Fruit fly (Drosophila melanogaster): Measurements from ENCODE around the gene Oseg5.
A peak's percentile ranks its signal among the peaks of the same experiment; 100 is the strongest.

Oseg5 gene

dm6 chr2L:20807617-20808509 is 27.8 kb downstream of the Oseg5 start (continued):
- TF ChIP-seq klu (GFP tag; IDR thresholded peaks at IDR 0.05) (no peak), CG3163 (GFP tag; optimal IDR thresholded peaks at IDR 0.05) (no peak), CG4360 (GFP tag; IDR thresholded peaks at IDR 0.05) (no peak), HmgZ (tag; optimal IDR thresholded peaks at IDR 0.05) (peak; percentile 22), CG31365 (tag; optimal IDR thresholded peaks at IDR 0.05) (peak; percentile 43), CG11696 (GFP tag; IDR thresholded peaks at IDR 0.05) (no peak), MTF-1 (GFP tag; optimal IDR thresholded peaks at IDR 0.05; ENCODE audit: borderline replicate concordance) (no peak), bab2 (GFP tag; optimal IDR thresholded peaks at IDR 0.05) (peak; percentile 2), Ravus (GFP tag; IDR thresholded peaks at IDR 0.05) (no peak; the same call in 1 of the 2 replicates), CG18262 (tag; optimal IDR thresholded peaks at IDR 0.05) (peak; percentile 39), caup (GFP tag; optimal IDR thresholded peaks at IDR 0.05; ENCODE audit: severe bottlenecking) (peak; percentile 74), onecut (GFP tag; IDR thresholded peaks at IDR 0.05) (peak; percentile 95), CG5953 (GFP tag; IDR thresholded peaks at IDR 0.05) (no peak), CG2116 (GFP tag; optimal IDR thresholded peaks at IDR 0.05) (no peak), HLH3B (GFP tag; IDR thresholded peaks at IDR 0.05) (peak; percentile 33; the same call in 1 of the 2 replicates), CG10147 (GFP tag; optimal IDR thresholded peaks at IDR 0.05) (peak; percentile 27), CG42726 (GFP tag; IDR thresholded peaks at IDR 0.05; ENCODE audit: partially characterized antibody) (no peak), exex (tag; optimal IDR thresholded peaks at IDR 0.05) (peak; percentile 16), Kr (GFP tag; optimal IDR thresholded peaks at IDR 0.05) (no peak), CG7271 (tag; optimal IDR thresholded peaks at IDR 0.05) (peak; percentile 1), zen (tag; optimal IDR thresholded peaks at IDR 0.05) (no peak), BEAF-32 (GFP tag; optimal IDR thresholded peaks at IDR 0.05) (no peak), CG8944 (GFP tag; optimal IDR thresholded peaks at IDR 0.05) (no peak), Gsc (GFP tag; IDR thresholded peaks at IDR 0.05) (no peak), CG13123 (GFP tag; optimal IDR thresholded peaks at IDR 0.05) (no peak), CG18619 (GFP tag; optimal IDR thresholded peaks at IDR 0.05) (peak; percentile 32), CG17829 (tag; optimal IDR thresholded peaks at IDR 0.05) (peak; percentile 28), CG31388 (GFP tag; optimal IDR thresholded peaks at IDR 0.05) (no peak), Oaz (GFP tag; IDR thresholded peaks at IDR 0.05) (0 out of 2 replicates have a peak, but pooled peaks have one; percentile 36), CG7372 (GFP tag; IDR thresholded peaks at IDR 0.05) (no peak), ranshi (GFP tag; IDR thresholded peaks at IDR 0.05) (peak; percentile 26; the same call in 1 of the 2 replicates), CG17186 (GFP tag; optimal IDR thresholded peaks at IDR 0.05) (no peak), Poxn (GFP tag; IDR thresholded peaks at IDR 0.05) (no peak), CG32532 (GFP tag; IDR thresholded peaks at IDR 0.05) (peak; percentile 17), NfI (GFP tag; optimal IDR thresholded peaks at IDR 0.05) (peak; percentile 43), CG16779 (GFP tag; IDR thresholded peaks at IDR 0.05) (no peak), TFAM (GFP tag; optimal IDR thresholded peaks at IDR 0.05) (no peak), CG4617 (GFP tag; optimal IDR thresholded peaks at IDR 0.05; ENCODE audit: borderline replicate concordance) (no peak), CG8359 (GFP tag; optimal IDR thresholded peaks at IDR 0.05; ENCODE audit: borderline replicate concordance) (no peak), Ets65A (GFP tag) (no peak), pb (GFP tag; optimal IDR thresholded peaks at IDR 0.05) (no peak), CHES-1-like (GFP tag; optimal IDR thresholded peaks at IDR 0.05) (peak; percentile 40), ems (GFP tag; optimal IDR thresholded peaks at IDR 0.05) (no peak), CG13624 (GFP tag; optimal IDR thresholded peaks at IDR 0.05) (peak; percentile 6), Antp (GFP tag; optimal IDR thresholded peaks at IDR 0.05) (no peak), Xrp1 (GFP tag; IDR thresholded peaks at IDR 0.05) (peak; percentile 69), CG15514 (GFP tag; optimal IDR thresholded peaks at IDR 0.05) (peak; percentile 66), otp (GFP tag; IDR thresholded peaks at IDR 0.05) (peak; percentile 56; the same call in 1 of the 3 replicates), CG31224 (GFP tag; IDR thresholded peaks at IDR 0.05) (peak; percentile 98)

Measured in whole organism, embryonic.